Worm (Caenorhabditis elegans): Measurements from ENCODE around the gene D2024.4.

The D2024.4 gene

DNA sequence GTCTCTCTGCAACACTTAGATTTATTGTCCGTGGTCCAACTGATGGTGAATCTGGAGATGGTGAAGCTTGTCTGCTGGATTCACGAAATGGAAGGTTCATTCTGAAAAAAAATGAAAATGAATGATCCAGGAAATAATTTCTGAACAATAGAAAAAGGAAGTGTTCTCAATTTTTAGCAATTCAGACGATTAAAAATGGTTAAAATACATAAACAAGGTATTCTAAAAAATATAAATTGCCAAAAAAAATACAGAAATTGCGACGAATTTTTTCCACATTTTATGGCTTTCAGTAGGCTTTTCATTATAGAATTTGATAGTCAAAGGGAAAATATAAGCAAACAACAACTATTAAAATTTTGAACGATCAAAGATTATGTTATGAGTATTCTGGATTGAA lies 32.1 kb downstream of the D2024.4 start, which contains the start of gene glb-2:
Gene glb-2, minus strand, starts transcription at position 101 of the 400 bp plus-strand sequence.
- TF ChIP-seq ceh-88 (GFP tag; IDR thresholded peaks at IDR 0.05), result no peak
- TF ChIP-seq irx-1 (tag; optimal IDR thresholded peaks at IDR 0.05), result no peak
- no peak for TF ChIP-seq elt-2 (tag; optimal IDR thresholded peaks at IDR 0.05)
- no peak for TF ChIP-seq nhr-71 (tag; optimal IDR thresholded peaks at IDR 0.05)
- TF ChIP-seq unc-62 (GFP tag; optimal IDR thresholded peaks at IDR 0.05), result no peak
- TF ChIP-seq rnt-1 (tag; optimal IDR thresholded peaks at IDR 0.05), result no peak
- no peak for TF ChIP-seq ceh-63 (GFP tag; optimal IDR thresholded peaks at IDR 0.05)
- no peak for TF ChIP-seq ces-1 (GFP tag; optimal IDR thresholded peaks at IDR 0.05)
- no peak for TF ChIP-seq ama-1 (optimal IDR thresholded peaks at IDR 0.05)
- TF ChIP-seq nhr-20 (tag; optimal IDR thresholded peaks at IDR 0.05), result no peak
- no peak for TF ChIP-seq zag-1 (tag; optimal IDR thresholded peaks at IDR 0.05)
- TF ChIP-seq dpl-1 (GFP tag; optimal IDR thresholded peaks at IDR 0.05), result no peak
- TF ChIP-seq tbx-2 (tag; optimal IDR thresholded peaks at IDR 0.05), result no peak
- TF ChIP-seq mdl-1 (tag; optimal IDR thresholded peaks at IDR 0.05), result no peak
- TF ChIP-seq C16A3.4 (tag; optimal IDR thresholded peaks at IDR 0.05), result no peak
- TF ChIP-seq sox-4 (tag; optimal IDR thresholded peaks at IDR 0.05), result no peak
- TF ChIP-seq zip-4 (GFP tag; optimal IDR thresholded peaks at IDR 0.05), result no peak
- TF ChIP-seq fkh-4 (tag; optimal IDR thresholded peaks at IDR 0.05; ENCODE audit: borderline replicate concordance), result no peak

DNA sequence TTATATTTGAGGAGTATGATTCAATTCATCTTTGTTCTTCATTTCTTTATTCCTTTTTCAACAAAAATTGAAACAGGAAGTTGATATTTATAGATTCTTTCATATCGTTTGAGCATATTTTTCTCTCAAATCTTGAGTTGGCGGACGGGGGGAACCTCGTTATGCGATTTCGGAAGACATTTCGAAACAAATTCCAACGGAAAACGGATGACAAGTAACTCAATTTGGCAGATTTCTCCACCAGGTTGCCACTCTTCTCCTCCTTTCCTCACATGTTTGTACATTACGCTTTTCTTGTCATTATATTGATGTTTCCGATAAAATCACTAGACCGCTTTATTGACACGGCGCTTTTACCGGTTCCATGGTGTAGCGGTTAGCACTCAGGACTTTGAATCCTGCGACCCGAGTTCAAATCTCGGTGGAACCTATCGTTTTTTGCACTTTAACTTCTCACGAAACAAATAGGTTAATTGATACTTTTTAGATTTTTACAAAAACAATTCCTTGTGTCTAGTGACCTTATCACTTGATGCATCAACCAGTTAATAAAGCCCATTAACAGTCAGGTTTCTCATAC lies 44.0 kb downstream of the D2024.4 start:
- TF ChIP-seq ztf-11 (tag; optimal IDR thresholded peaks at IDR 0.05), result no peak
- TF ChIP-seq nhr-71 (tag; optimal IDR thresholded peaks at IDR 0.05), result no peak
- no peak for TF ChIP-seq nhr-77 (tag; optimal IDR thresholded peaks at IDR 0.05)
- TF ChIP-seq grh-1 (GFP tag; IDR thresholded peaks at IDR 0.05), result no peak
- TF ChIP-seq Y116A8C.19 (tag; optimal IDR thresholded peaks at IDR 0.05; ENCODE audit: borderline replicate concordance), result no peak
- peak; percentile 18 for TF ChIP-seq nhr-90 (tag; optimal IDR thresholded peaks at IDR 0.05; ENCODE audit: poor library complexity)
- TF ChIP-seq unc-30 (tag; optimal IDR thresholded peaks at IDR 0.05), result no peak
- no peak for TF ChIP-seq ceh-90 (tag; optimal IDR thresholded peaks at IDR 0.05)
- peak; percentile 27 for TF ChIP-seq snu-23 (GFP tag; optimal IDR thresholded peaks at IDR 0.05)
- no peak for TF ChIP-seq aly-2 (tag; optimal IDR thresholded peaks at IDR 0.05)
- no peak for TF ChIP-seq efl-1 (optimal IDR thresholded peaks at IDR 0.05)
- TF ChIP-seq efl-1 (GFP tag; optimal IDR thresholded peaks at IDR 0.05 in 1 of 2), result peak in 1 of 2 experiments; percentile 8
- no peak for TF ChIP-seq alr-1 (tag; optimal IDR thresholded peaks at IDR 0.05; ENCODE audit: borderline replicate concordance)
- no peak for TF ChIP-seq vab-15 (tag; optimal IDR thresholded peaks at IDR 0.05)
- TF ChIP-seq blmp-1 (tag; optimal IDR thresholded peaks at IDR 0.05), result no peak
- TF ChIP-seq C04F5.9 (tag; optimal IDR thresholded peaks at IDR 0.05), result no peak
- TF ChIP-seq ceh-63 (GFP tag; optimal IDR thresholded peaks at IDR 0.05), result no peak
- TF ChIP-seq hlh-4 (tag; optimal IDR thresholded peaks at IDR 0.05), result no peak
- peak; percentile 11 for TF ChIP-seq nhr-47 (tag; optimal IDR thresholded peaks at IDR 0.05)
- TF ChIP-seq isw-1 (GFP tag; IDR thresholded peaks at IDR 0.05), result no peak
- no peak for TF ChIP-seq mab-9 (GFP tag; IDR thresholded peaks at IDR 0.05)
- no peak for TF ChIP-seq ztf-4 (tag; optimal IDR thresholded peaks at IDR 0.05)
- peak; percentile 43 for TF ChIP-seq lin-14 (GFP tag; optimal IDR thresholded peaks at IDR 0.05)
- TF ChIP-seq sox-4 (tag; optimal IDR thresholded peaks at IDR 0.05), result no peak
- TF ChIP-seq nhr-28 (tag; optimal IDR thresholded peaks at IDR 0.05), result no peak
- no peak for TF ChIP-seq skn-1 (tag; optimal IDR thresholded peaks at IDR 0.05)
- peak; percentile 2 for TF ChIP-seq nhr-20 (tag; optimal IDR thresholded peaks at IDR 0.05)
- peak; percentile 3 for TF ChIP-seq elt-2 (tag; optimal IDR thresholded peaks at IDR 0.05)
- TF ChIP-seq lin-15B (tag; optimal IDR thresholded peaks at IDR 0.05), result no peak
- no peak for TF ChIP-seq lsy-2 (tag; optimal IDR thresholded peaks at IDR 0.05)

Measured in whole organism, L1 larva.